Fruit fly (Drosophila melanogaster): ENCODE data around the gene CG6324.

- no peak for TF ChIP-seq psq (optimal IDR thresholded peaks at IDR 0.05)
- no peak for TF ChIP-seq CG8478 (optimal IDR thresholded peaks at IDR 0.05)
- TF ChIP-seq usp (GFP tag; optimal IDR thresholded peaks at IDR 0.05) = no peak
These were observed 26.2 kb upstream of the CG6324 start, which contains the start of the genes Scamp and Ahcy for dm6 chrX:15449490-15450326.

Measured in whole organism.